Worm (Caenorhabditis elegans): ENCODE results near the gene hyl-1.

- TF ChIP-seq hmg-4 (GFP tag; optimal IDR thresholded peaks at IDR 0.05) (no peak), ceh-36 (tag; optimal IDR thresholded peaks at IDR 0.05) (no peak), hmbx-1 (tag; optimal IDR thresholded peaks at IDR 0.05) (no peak), ama-1 (optimal IDR thresholded peaks at IDR 0.05) (no peak), flt-1 (GFP tag; IDR thresholded peaks at IDR 0.05) (no peak), B0310.2 (tag; optimal IDR thresholded peaks at IDR 0.05) (no peak), F13C5.2 (tag; optimal IDR thresholded peaks at IDR 0.05) (no peak), scrt-1 (GFP tag; IDR thresholded peaks at IDR 0.05) (no peak), tbx-37 (GFP tag; conservative IDR thresholded peaks at IDR 0.05) (no peak), ceh-13 (GFP tag; optimal IDR thresholded peaks at IDR 0.05) (no peak), hnd-1 (tag; optimal IDR thresholded peaks at IDR 0.05) (no peak), pes-1 (GFP tag; IDR thresholded peaks at IDR 0.05) (no peak)
Observed at ce11 chrIV:8489915-8490314, 49.0 kb upstream of the hyl-1 start, which contains the start of gene srlf-2.
